Worm (Caenorhabditis elegans): ENCODE results near the gene natc-2.
A peak's percentile ranks its signal among the peaks of the same experiment; 100 is the strongest.

The natc-2 gene

ce11 chrV:5271487-5271886 lies 2.4 kb upstream of the natc-2 start:
- 0 out of 2 replicates have a peak, but pooled peaks have one; percentile 14 for TF ChIP-seq C06A6.2 (GFP tag; conservative IDR thresholded peaks at IDR 0.05)
- no peak for TF ChIP-seq ceh-79 (tag; optimal IDR thresholded peaks at IDR 0.05)
- TF ChIP-seq ztf-26 (tag; optimal IDR thresholded peaks at IDR 0.05), result no peak
- peak; percentile 38 for TF ChIP-seq ztf-18 (tag; optimal IDR thresholded peaks at IDR 0.05)
- no peak for TF ChIP-seq dpl-1 (GFP tag; optimal IDR thresholded peaks at IDR 0.05)
- no peak for TF ChIP-seq xnd-1 (tag; optimal IDR thresholded peaks at IDR 0.05)
- peak in 1 of 2 experiments; percentile 18 for TF ChIP-seq let-607 (tag; optimal IDR thresholded peaks at IDR 0.05)
- no peak for TF ChIP-seq F57C9.4 (tag; optimal IDR thresholded peaks at IDR 0.05)
- TF ChIP-seq aptf-2 (GFP tag; conservative IDR thresholded peaks at IDR 0.05), result no peak
- peak; percentile 86 for TF ChIP-seq zfh-2 (GFP tag; conservative IDR thresholded peaks at IDR 0.05)
- TF ChIP-seq rcor-1 (GFP tag; IDR thresholded peaks at IDR 0.05), result no peak
- peak; percentile 74 for TF ChIP-seq dox-1 (GFP tag; IDR thresholded peaks at IDR 0.05)
- peak; percentile 91 for TF ChIP-seq ztf-22 (GFP tag; optimal IDR thresholded peaks at IDR 0.05)
- no peak for TF ChIP-seq lin-35 (GFP tag; optimal IDR thresholded peaks at IDR 0.05)
- TF ChIP-seq bed-1 (GFP tag; IDR thresholded peaks at IDR 0.05), result no peak
- no peak for TF ChIP-seq F23B12.7 (tag; optimal IDR thresholded peaks at IDR 0.05; ENCODE audit: insufficient read depth)
- TF ChIP-seq mcd-1 (GFP tag; IDR thresholded peaks at IDR 0.05), result peak; percentile 76
- no peak for TF ChIP-seq akir-1 (GFP tag; optimal IDR thresholded peaks at IDR 0.05)
- TF ChIP-seq sptf-2 (GFP tag; optimal IDR thresholded peaks at IDR 0.05), result no peak
- peak; percentile 41 for TF ChIP-seq gei-17 (GFP tag; optimal IDR thresholded peaks at IDR 0.05)
- no peak for TF ChIP-seq Y95B8A.8 (GFP tag; IDR thresholded peaks at IDR 0.05)
- TF ChIP-seq lir-1 (GFP tag; conservative IDR thresholded peaks at IDR 0.05), result peak; percentile 36; the same call in 1 of the 2 replicates
- no peak for TF ChIP-seq ceh-58 (GFP tag; IDR thresholded peaks at IDR 0.05)
- no peak for TF ChIP-seq egl-18 (GFP tag; IDR thresholded peaks at IDR 0.05)
- TF ChIP-seq cebp-1 (GFP tag; IDR thresholded peaks at IDR 0.05), result no peak
- peak; percentile 81 for TF ChIP-seq cebp-1 (tag; optimal IDR thresholded peaks at IDR 0.05)
- TF ChIP-seq aptf-3 (GFP tag; IDR thresholded peaks at IDR 0.05), result no peak
- no peak for TF ChIP-seq ztf-25 (GFP tag; IDR thresholded peaks at IDR 0.05)
- TF ChIP-seq rpc-1 (optimal IDR thresholded peaks at IDR 0.05), result no peak
- no peak for TF ChIP-seq rpc-1 (tag; optimal IDR thresholded peaks at IDR 0.05)
- TF ChIP-seq tbp1 (GFP tag; optimal IDR thresholded peaks at IDR 0.05), result peak; percentile 39
- TF ChIP-seq F22D6.2 (tag; optimal IDR thresholded peaks at IDR 0.05), result peak; percentile 79
- TF ChIP-seq rec-8 (tag; optimal IDR thresholded peaks at IDR 0.05), result no peak
- no peak for TF ChIP-seq Y79H2A.3 (GFP tag; conservative IDR thresholded peaks at IDR 0.05)
- TF ChIP-seq let-526 (GFP tag; IDR thresholded peaks at IDR 0.05), result peak; percentile 84
- no peak for TF ChIP-seq nhr-120 (GFP tag; IDR thresholded peaks at IDR 0.05)
- no peak for TF ChIP-seq ceh-40 (GFP tag; IDR thresholded peaks at IDR 0.05)
- TF ChIP-seq hlh-12 (tag; optimal IDR thresholded peaks at IDR 0.05), result no peak
- TF ChIP-seq hrde-1 (tag; optimal IDR thresholded peaks at IDR 0.05; ENCODE audit: borderline replicate concordance), result no peak
- TF ChIP-seq B0336.3 (GFP tag; IDR thresholded peaks at IDR 0.05), result peak; percentile 78
- no peak for TF ChIP-seq repo-1 (tag; optimal IDR thresholded peaks at IDR 0.05)
- TF ChIP-seq bed-2 (GFP tag; IDR thresholded peaks at IDR 0.05), result no peak
- TF ChIP-seq nhr-80 (tag; optimal IDR thresholded peaks at IDR 0.05), result peak; percentile 87
- peak; percentile 64 for TF ChIP-seq attf-5 (GFP tag; optimal IDR thresholded peaks at IDR 0.05)
- TF ChIP-seq Y67H2A.10 (GFP tag; conservative IDR thresholded peaks at IDR 0.05), result no peak
- peak; percentile 50; the same call in 1 of the 2 replicates for TF ChIP-seq Y53G8AR.9 (GFP tag; conservative IDR thresholded peaks at IDR 0.05)
- no peak for TF ChIP-seq mes-4 (tag; optimal IDR thresholded peaks at IDR 0.05)
- peak; percentile 78; the same call in 1 of the 2 replicates for TF ChIP-seq K11D2.4 (GFP tag; IDR thresholded peaks at IDR 0.05)
- no peak for TF ChIP-seq unc-130 (GFP tag; optimal IDR thresholded peaks at IDR 0.05)

All from whole organism, young adult.